Worm (Caenorhabditis elegans): ENCODE measurements around the gene pfkb-1.2.

- TF ChIP-seq lim-6 (tag; optimal IDR thresholded peaks at IDR 0.05) = no peak
- no peak for TF ChIP-seq elt-2 (tag; optimal IDR thresholded peaks at IDR 0.05)
- no peak for TF ChIP-seq pag-3 (tag; optimal IDR thresholded peaks at IDR 0.05; ENCODE audit: borderline replicate concordance)
- no peak for TF ChIP-seq dmd-4 (tag; optimal IDR thresholded peaks at IDR 0.05; ENCODE audit: borderline replicate concordance)
- no peak for TF ChIP-seq nhr-11 (tag; optimal IDR thresholded peaks at IDR 0.05)
- TF ChIP-seq dve-1 (tag; optimal IDR thresholded peaks at IDR 0.05) = no peak
Observed at ce11 chrIV:5975202-5975601, 33.5 kb downstream of the pfkb-1.2 start, which contains the start of gene unc-44.
